Worm (Caenorhabditis elegans) whole organism, L3 larva: ENCODE results near the gene lnkn-1.

Source experiments
- elt-3 ChIP-seq, 3 experiments: fragments of 150-350 bp in 1 of 3; sonication (generic microtip) in 2 of 3; optimal IDR thresholded peaks; 2 replicates in 2 of 3; 4 replicates in 1 of 3; lab custom pipeline; 2014 to 2017; ENCODE audit warnings: missing biosample characterization in 3 of 3, missing genetic modification characterization in 3 of 3
- fkh-10 ChIP-seq: sonication (generic microtip); optimal IDR thresholded peaks from 2 replicates; lab custom pipeline; 2017; ENCODE audit warnings: missing biosample characterization, missing genetic modification reagents, missing genetic modification characterization
- lin-15B ChIP-seq: fragments of 150-350 bp; optimal IDR thresholded peaks from 2 replicates; lab custom pipeline; 2014; ENCODE audit warnings: missing biosample characterization, missing genetic modification characterization
- nhr-237 ChIP-seq: fragments of 150-350 bp; optimal IDR thresholded peaks from 2 replicates; lab custom pipeline; 2014; ENCODE audit warnings: missing biosample characterization, missing genetic modification characterization
- nhr-76 ChIP-seq: fragments of 150-350 bp; sonication (generic microtip); optimal IDR thresholded peaks from 5 replicates; lab custom pipeline; 2014; ENCODE audit warnings: missing biosample characterization, missing genetic modification characterization
- unc-62 ChIP-seq: fragments of 150-350 bp; sonication (generic microtip); optimal IDR thresholded peaks from 4 replicates; lab custom pipeline; 2014; ENCODE audit warnings: missing biosample characterization, missing genetic modification reagents, missing genetic modification characterization
- ztf-11 ChIP-seq: fragments of 150-350 bp; optimal IDR thresholded peaks from 2 replicates; lab custom pipeline; 2014; ENCODE audit warnings: missing biosample characterization, missing genetic modification characterization

DNA sequence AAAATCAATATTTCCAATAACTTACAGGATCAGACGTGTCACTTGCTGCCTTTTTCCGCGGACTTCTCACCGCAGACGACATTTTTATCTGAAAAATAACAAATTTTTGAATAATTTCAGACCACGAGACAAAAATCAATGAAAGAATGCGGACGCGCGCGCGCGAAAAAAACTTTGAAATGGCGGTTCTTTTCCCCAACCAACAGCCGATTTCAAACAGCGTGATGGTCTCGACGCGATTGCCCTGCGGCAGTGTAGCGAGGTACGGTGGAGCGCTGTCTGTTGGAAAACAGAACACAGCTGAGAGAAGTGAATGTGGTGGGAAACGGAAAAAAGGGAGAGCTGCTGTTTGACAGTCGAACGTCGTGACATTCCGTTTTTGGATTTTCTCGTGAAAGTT is 14.0 kb downstream of the lnkn-1 start, which contains the start of gene lin-9:
- TF ChIP-seq lin-15B (peak; percentile 99), fkh-10 (GFP tag; lab: Kevin White, UChicago) (peak; percentile 85), nhr-237 (no peak), nhr-76 (tag; lab: Kevin White, UChicago) (no peak), unc-62 (GFP tag; lab: Kevin White, UChicago) (peak; percentile 44), ztf-11 (no peak), elt-3 (tag; optimal IDR thresholded peaks at IDR 0.05; lab: Kevin White, UChicago) (no peak)
